Worm (Caenorhabditis elegans) whole organism, L4 larva: ENCODE measurements around the gene T09F3.4.

ENCODE experiments used
- F10B5.3 ChIP-seq: sonication (generic microtip); optimal IDR thresholded peaks from 2 replicates; lab custom pipeline; 2016; ENCODE audit warnings: mild to moderate bottlenecking, missing genetic modification characterization, missing compliant biosample characterization
- F49E8.2 ChIP-seq: sonication (generic microtip); optimal IDR thresholded peaks from 2 replicates; lab custom pipeline; 2016; ENCODE audit warnings: missing compliant biosample characterization, mild to moderate bottlenecking, missing genetic modification characterization, borderline replicate concordance
- T20F7.1 ChIP-seq: fragments of 200-800 bp; sonication (Bioruptor generic); optimal IDR thresholded peaks from 2 replicates; lab custom pipeline; 2018; ENCODE audit warnings: mild to moderate bottlenecking, missing genetic modification characterization, missing compliant biosample characterization
- T26A8.4 ChIP-seq: fragments of 200-800 bp; sonication (Bioruptor generic); IDR thresholded peaks from 2 replicates; pipeline ENCODE4 v1.3.6; 2022; ENCODE audit warnings: missing genetic modification characterization, missing compliant biosample characterization
- Y5F2A.4 ChIP-seq: fragments of 200-800 bp; sonication (Bioruptor generic); optimal IDR thresholded peaks from 2 replicates; lab custom pipeline; 2018; ENCODE audit warnings: mild to moderate bottlenecking, missing genetic modification characterization, missing compliant biosample characterization
- Y75B8A.6 ChIP-seq: fragments of 200-800 bp; sonication (Bioruptor generic); IDR thresholded peaks from 2 replicates; pipeline ENCODE4 v1.3.6; 2022; ENCODE audit warnings: missing genetic modification reagents, missing genetic modification characterization, missing compliant biosample characterization
- ZK337.2 ChIP-seq: fragments of 200-800 bp; sonication (Bioruptor generic); IDR thresholded peaks from 2 replicates; pipeline ENCODE4 v1.3.6; 2022; ENCODE audit warnings: missing genetic modification reagents, missing genetic modification characterization, missing compliant biosample characterization
- ZK546.5 ChIP-seq, 2 experiments: sonication (generic microtip); optimal IDR thresholded peaks; 2 replicates each; lab custom pipeline; 2017; ENCODE audit warnings: missing biosample characterization in 2 of 2, missing genetic modification characterization in 2 of 2
- aly-2 ChIP-seq: sonication (generic microtip); optimal IDR thresholded peaks from 2 replicates; lab custom pipeline; 2018; ENCODE audit warnings: missing biosample characterization, missing genetic modification characterization
- ama-1 ChIP-seq: fragments of 150-350 bp; optimal IDR thresholded peaks from 2 replicates; lab custom pipeline; 2014; ENCODE audit warnings: inconsistent platforms, mixed read lengths
- attf-4 ChIP-seq: sonication (generic microtip); optimal IDR thresholded peaks from 3 replicates; lab custom pipeline; 2017; ENCODE audit warnings: missing biosample characterization, missing genetic modification characterization
- ceh-20 ChIP-seq: fragments of 200-800 bp; sonication (Bioruptor generic); IDR thresholded peaks from 2 replicates; pipeline ENCODE4 v1.3.6; 2022; ENCODE audit warnings: missing genetic modification reagents, missing genetic modification characterization, missing compliant biosample characterization
- ceh-32 ChIP-seq: sonication (generic microtip); optimal IDR thresholded peaks from 2 replicates; lab custom pipeline; 2016; ENCODE audit warnings: mild to moderate bottlenecking, missing genetic modification characterization, missing compliant biosample characterization; ENCODE audit not compliant: poor library complexity
- ceh-44 ChIP-seq: fragments of 200-800 bp; sonication (Bioruptor generic); IDR thresholded peaks from 2 replicates; pipeline ENCODE4 v1.3.6; 2022; ENCODE audit warnings: missing genetic modification reagents, missing genetic modification characterization, missing compliant biosample characterization
- ces-1 ChIP-seq: fragments of 150-350 bp; sonication (generic microtip); optimal IDR thresholded peaks from 4 replicates; lab custom pipeline; 2014; ENCODE audit warnings: missing biosample characterization, missing genetic modification reagents, missing genetic modification characterization
- cey-2 ChIP-seq: sonication (generic microtip); optimal IDR thresholded peaks from 3 replicates; lab custom pipeline; 2017; ENCODE audit warnings: missing genetic modification characterization, mild to moderate bottlenecking, missing compliant biosample characterization, antibody characterized with exemption, borderline replicate concordance; ENCODE audit not compliant: insufficient read depth
- ctbp-1 ChIP-seq: fragments of 200-800 bp; sonication (Bioruptor generic); IDR thresholded peaks from 2 replicates; pipeline ENCODE4 v1.3.6; 2022; ENCODE audit warnings: missing genetic modification reagents, missing genetic modification characterization, missing compliant biosample characterization
- dpl-1 ChIP-seq: fragments of 150-350 bp; optimal IDR thresholded peaks from 2 replicates; lab custom pipeline; 2014; ENCODE audit warnings: missing biosample characterization, missing genetic modification reagents, missing genetic modification characterization
- duxl-1 ChIP-seq: sonication (generic microtip); optimal IDR thresholded peaks from 2 replicates; lab custom pipeline; 2016; ENCODE audit warnings: mild to moderate bottlenecking, missing genetic modification characterization, moderate library complexity, missing compliant biosample characterization; ENCODE audit not compliant: poor library complexity
- dve-1 ChIP-seq: sonication (generic microtip); optimal IDR thresholded peaks from 2 replicates; lab custom pipeline; 2017; ENCODE audit warnings: antibody characterized with exemption, mild to moderate bottlenecking, missing genetic modification characterization, missing compliant biosample characterization; ENCODE audit not compliant: insufficient read depth
- egl-27 ChIP-seq: sonication (generic microtip); optimal IDR thresholded peaks from 3 replicates; lab custom pipeline; 2017; ENCODE audit warnings: missing biosample characterization, missing genetic modification reagents, missing genetic modification characterization
- egl-43 ChIP-seq: fragments of 200-800 bp; sonication (Bioruptor generic); IDR thresholded peaks from 2 replicates; pipeline ENCODE4 v1.3.6; 2022; ENCODE audit warnings: missing genetic modification reagents, missing genetic modification characterization, missing compliant biosample characterization
- fkh-10 ChIP-seq: fragments of 150-350 bp; optimal IDR thresholded peaks from 2 replicates; lab custom pipeline; 2014; ENCODE audit warnings: missing biosample characterization, missing genetic modification reagents, missing genetic modification characterization
- jun-1 ChIP-seq: fragments of 150-350 bp; optimal IDR thresholded peaks from 2 replicates; lab custom pipeline; 2014; ENCODE audit warnings: missing biosample characterization, missing genetic modification reagents, missing genetic modification characterization
- lin-1 ChIP-seq: fragments of 200-800 bp; sonication (Bioruptor generic); IDR thresholded peaks from 2 replicates; pipeline ENCODE4 v1.3.6; 2022; ENCODE audit warnings: missing genetic modification reagents, missing genetic modification characterization, missing compliant biosample characterization
- lin-29 ChIP-seq: fragments of 200-800 bp; sonication (Bioruptor generic); IDR thresholded peaks from 2 replicates; pipeline ENCODE4 v1.3.6; 2022; ENCODE audit warnings: missing genetic modification reagents, missing genetic modification characterization, missing compliant biosample characterization
- lin-39 ChIP-seq: fragments of 150-350 bp; optimal IDR thresholded peaks from 2 replicates; lab custom pipeline; 2014; ENCODE audit warnings: missing biosample characterization, missing genetic modification reagents, missing genetic modification characterization
- lir-3 ChIP-seq: sonication (generic microtip); optimal IDR thresholded peaks from 2 replicates; lab custom pipeline; 2016; ENCODE audit warnings: mild to moderate bottlenecking, missing genetic modification characterization, missing compliant biosample characterization
- lsy-2 ChIP-seq, 2 experiments: fragments of 150-350 bp in 1 of 2; sonication (generic microtip) in 1 of 2; optimal IDR thresholded peaks; 2 replicates each; lab custom pipeline; 2014 to 2017; ENCODE audit warnings: missing biosample characterization in 2 of 2, missing genetic modification characterization in 2 of 2
- madf-5 ChIP-seq, 2 experiments: fragments of 200-800 bp; sonication (Bioruptor generic); IDR thresholded peaks; 2 replicates each; pipeline ENCODE4 v1.3.6; 2022; ENCODE audit warnings: missing compliant biosample characterization in 2 of 2, missing genetic modification characterization in 2 of 2
- madf-9 ChIP-seq: fragments of 200-800 bp; sonication (Bioruptor generic); conservative IDR thresholded peaks from 2 replicates; pipeline ENCODE4 v1.3.6; 2022; ENCODE audit warnings: missing genetic modification reagents, missing genetic modification characterization, missing compliant biosample characterization
- mxl-3 ChIP-seq: fragments of 200-800 bp; sonication (Bioruptor generic); optimal IDR thresholded peaks from 2 replicates; lab custom pipeline; 2018; ENCODE audit warnings: mild to moderate bottlenecking, missing genetic modification characterization, missing compliant biosample characterization
- nhr-11 ChIP-seq: fragments of 150-350 bp; optimal IDR thresholded peaks from 2 replicates; lab custom pipeline; 2014; ENCODE audit warnings: missing biosample characterization, missing genetic modification characterization
- nhr-25 ChIP-seq: sonication (generic microtip); optimal IDR thresholded peaks from 2 replicates; lab custom pipeline; 2017; ENCODE audit warnings: missing genetic modification characterization, mild to moderate bottlenecking, missing compliant biosample characterization, antibody characterized with exemption, moderate library complexity, borderline replicate concordance; ENCODE audit not compliant: insufficient read depth
- nhr-28 ChIP-seq: fragments of 150-350 bp; optimal IDR thresholded peaks from 2 replicates; lab custom pipeline; 2014; ENCODE audit warnings: missing biosample characterization, missing genetic modification characterization
- nhr-41 ChIP-seq: fragments of 200-800 bp; sonication (Bioruptor generic); IDR thresholded peaks from 2 replicates; pipeline ENCODE4 v1.3.6; 2022; ENCODE audit warnings: missing genetic modification reagents, missing genetic modification characterization, missing compliant biosample characterization
- nhr-42 ChIP-seq: fragments of 200-800 bp; sonication (Bioruptor generic); IDR thresholded peaks from 2 replicates; pipeline ENCODE4 v1.3.6; 2022; ENCODE audit warnings: missing genetic modification characterization, missing compliant biosample characterization
- nhr-6 ChIP-seq: fragments of 150-350 bp; optimal IDR thresholded peaks from 2 replicates; lab custom pipeline; 2014; ENCODE audit warnings: missing biosample characterization, missing genetic modification characterization
- nhr-77 ChIP-seq: fragments of 150-350 bp; optimal IDR thresholded peaks from 2 replicates; lab custom pipeline; 2014; ENCODE audit warnings: missing biosample characterization, missing genetic modification characterization
- pha-4 ChIP-seq, 2 experiments: fragments of 150-350 bp in 1 of 2; fragments of 200-800 bp in 1 of 2; sonication (Bioruptor generic) in 1 of 2; IDR thresholded peaks in 1 of 2; optimal IDR thresholded peaks in 1 of 2; 2 replicates each; pipeline versions ENCODE4 v1.3.6 to Lab custom; 2014 to 2022; ENCODE audit warnings: missing genetic modification characterization in 2 of 2, missing genetic modification reagents in 2 of 2, missing biosample characterization in 1 of 2, missing compliant biosample characterization in 1 of 2
- php-3 ChIP-seq: fragments of 200-800 bp; sonication (Bioruptor generic); IDR thresholded peaks from 2 replicates; pipeline ENCODE4 v1.3.6; 2022; ENCODE audit warnings: missing genetic modification reagents, missing genetic modification characterization, missing compliant biosample characterization
- set-16 ChIP-seq: fragments of 200-800 bp; sonication (Bioruptor generic); IDR thresholded peaks from 2 replicates; pipeline ENCODE4 v1.3.6; 2022; ENCODE audit warnings: missing genetic modification reagents, missing genetic modification characterization, missing compliant biosample characterization
- snpc-1.2 ChIP-seq: fragments of 200-800 bp; sonication (Bioruptor generic); IDR thresholded peaks from 2 replicates; pipeline ENCODE4 v1.3.6; 2022; ENCODE audit warnings: missing genetic modification reagents, missing genetic modification characterization, missing compliant biosample characterization
- spr-3 ChIP-seq: fragments of 200-800 bp; sonication (Bioruptor generic); optimal IDR thresholded peaks from 2 replicates; lab custom pipeline; 2018; ENCODE audit warnings: mild to moderate bottlenecking, missing genetic modification characterization, missing compliant biosample characterization
- tag-97 ChIP-seq: fragments of 200-800 bp; sonication (Bioruptor generic); IDR thresholded peaks from 2 replicates; pipeline ENCODE4 v1.3.6; 2022; ENCODE audit warnings: missing genetic modification characterization, missing compliant biosample characterization
- unc-62 ChIP-seq, 3 experiments: fragments of 150-350 bp in 1 of 3; sonication (generic microtip); optimal IDR thresholded peaks in 2 of 3; peaks in 1 of 3; 1 replicate in 1 of 3; 2 replicates in 2 of 3; lab custom pipeline; 2014 to 2017; ENCODE audit warnings: missing biosample characterization in 3 of 3, missing genetic modification characterization in 3 of 3, missing genetic modification reagents in 3 of 3, missing genotype in 1 of 3
- zfp-2 ChIP-seq: sonication (generic microtip); optimal IDR thresholded peaks from 2 replicates; lab custom pipeline; 2016; ENCODE audit warnings: mild to moderate bottlenecking, missing genetic modification characterization, missing compliant biosample characterization
- zfp-3 ChIP-seq: fragments of 200-800 bp; sonication (Bioruptor generic); conservative IDR thresholded peaks from 2 replicates; pipeline ENCODE4 v1.3.6; 2022; ENCODE audit warnings: missing genetic modification reagents, missing genetic modification characterization, missing compliant biosample characterization
- ztf-7 ChIP-seq: fragments of 150-350 bp; optimal IDR thresholded peaks from 2 replicates; lab custom pipeline; 2014; ENCODE audit warnings: missing biosample characterization, missing genetic modification characterization

The T09F3.4 gene

DNA sequence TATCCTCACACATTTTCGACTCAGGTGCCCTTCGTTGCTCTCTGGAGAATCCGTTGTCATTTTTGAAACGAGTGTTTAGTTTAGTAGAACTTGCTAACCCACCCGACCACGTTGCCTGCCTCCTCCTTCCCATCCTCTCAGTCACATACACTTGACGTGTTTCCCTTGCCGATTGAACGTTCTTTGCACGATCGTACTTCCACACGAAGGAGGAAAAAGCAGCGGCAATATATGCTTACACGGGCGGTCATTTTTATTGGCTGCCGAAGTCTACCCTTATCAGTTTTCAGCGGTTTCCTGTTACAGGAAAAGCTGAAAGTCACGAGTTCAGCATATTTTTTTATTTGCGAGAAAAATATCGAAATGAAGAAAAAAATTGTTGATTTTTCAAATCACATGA lies 5.7 kb upstream of the T09F3.4 start (continued):
- TF ChIP-seq zfp-2 (tag; lab: Kevin White, UChicago) (no peak), snpc-1.2 (GFP tag; lab: Robert Waterston, UW) (no peak), Y75B8A.6 (no peak), jun-1 (tag; lab: Kevin White, UChicago) (no peak), nhr-77 (peak; percentile 75), Y5F2A.4 (no peak), lir-3 (tag; lab: Kevin White, UChicago) (no peak), duxl-1 (no peak), spr-3 (no peak), F10B5.3 (tag; lab: Kevin White, UChicago) (no peak), dpl-1 (no peak), nhr-11 (no peak), mxl-3 (GFP tag; lab: Kevin White, UChicago) (peak; percentile 93), T20F7.1 (no peak), ces-1 (GFP tag; lab: Kevin White, UChicago) (no peak), pha-4 (GFP tag; IDR thresholded peaks at IDR 0.05; lab: Robert Waterston, UW) (peak; percentile 24; the same call in 1 of the 2 replicates), pha-4 (tag; optimal IDR thresholded peaks at IDR 0.05; lab: Kevin White, UChicago) (peak; percentile 15), T26A8.4 (GFP tag; lab: Robert Waterston, UW) (peak; percentile 67), egl-27 (no peak), nhr-6 (no peak), fkh-10 (GFP tag; lab: Kevin White, UChicago) (no peak), ZK546.5 (tag; optimal IDR thresholded peaks at IDR 0.05; lab: Kevin White, UChicago) (no peak), F49E8.2 (tag; lab: Kevin White, UChicago) (no peak), ZK337.2 (no peak), nhr-25 (tag; lab: Kevin White, UChicago) (no peak), nhr-41 (GFP tag; lab: Robert Waterston, UW) (no peak), zfp-3 (GFP tag; lab: Robert Waterston, UW) (no peak; the same call in none of the 2 replicates), ztf-7 (tag; lab: Kevin White, UChicago) (no peak), lin-29 (GFP tag; lab: Robert Waterston, UW) (no peak), nhr-42 (GFP tag; lab: Robert Waterston, UW) (no peak), ceh-32 (tag; lab: Kevin White, UChicago) (no peak), dve-1 (tag; lab: Kevin White, UChicago) (peak; percentile 79), tag-97 (GFP tag; lab: Robert Waterston, UW) (no peak), ceh-20 (GFP tag; lab: Robert Waterston, UW) (no peak), madf-5 (GFP tag; IDR thresholded peaks at IDR 0.05; lab: Robert Waterston, UW) (no peak), attf-4 (no peak), unc-62 (GFP tag; optimal IDR thresholded peaks at IDR 0.05 in 1 of 2; lab: Kevin White, UChicago) (no peak), unc-62 (tag; optimal IDR thresholded peaks at IDR 0.05; lab: Kevin White, UChicago) (no peak), ceh-44 (no peak), php-3 (peak; percentile 85), set-16 (GFP tag; lab: Robert Waterston, UW) (peak; percentile 26; the same call in 1 of the 2 replicates), cey-2 (tag; lab: Kevin White, UChicago) (peak; percentile 52), lsy-2 (tag; optimal IDR thresholded peaks at IDR 0.05; lab: Kevin White, UChicago) (peak in 1 of 2 experiments; percentile 48), egl-43 (GFP tag; lab: Robert Waterston, UW) (no peak), ama-1 (lab: Kevin White, UChicago) (peak; percentile 56), ctbp-1 (GFP tag; lab: Robert Waterston, UW) (peak; percentile 28; the same call in 1 of the 2 replicates), lin-1 (GFP tag; lab: Robert Waterston, UW) (peak; percentile 82), madf-9 (0 out of 2 replicates have a peak, but pooled peaks have one; percentile 15), lin-39 (tag; lab: Kevin White, UChicago) (no peak), nhr-28 (tag; lab: Kevin White, UChicago) (peak; percentile 88), aly-2 (tag; lab: Kevin White, UChicago) (no peak)
